Worm (Caenorhabditis elegans): Measurements from ENCODE around the gene F57B1.1.
A peak's percentile ranks its signal among the peaks of the same experiment; 100 is the strongest.

DNA sequence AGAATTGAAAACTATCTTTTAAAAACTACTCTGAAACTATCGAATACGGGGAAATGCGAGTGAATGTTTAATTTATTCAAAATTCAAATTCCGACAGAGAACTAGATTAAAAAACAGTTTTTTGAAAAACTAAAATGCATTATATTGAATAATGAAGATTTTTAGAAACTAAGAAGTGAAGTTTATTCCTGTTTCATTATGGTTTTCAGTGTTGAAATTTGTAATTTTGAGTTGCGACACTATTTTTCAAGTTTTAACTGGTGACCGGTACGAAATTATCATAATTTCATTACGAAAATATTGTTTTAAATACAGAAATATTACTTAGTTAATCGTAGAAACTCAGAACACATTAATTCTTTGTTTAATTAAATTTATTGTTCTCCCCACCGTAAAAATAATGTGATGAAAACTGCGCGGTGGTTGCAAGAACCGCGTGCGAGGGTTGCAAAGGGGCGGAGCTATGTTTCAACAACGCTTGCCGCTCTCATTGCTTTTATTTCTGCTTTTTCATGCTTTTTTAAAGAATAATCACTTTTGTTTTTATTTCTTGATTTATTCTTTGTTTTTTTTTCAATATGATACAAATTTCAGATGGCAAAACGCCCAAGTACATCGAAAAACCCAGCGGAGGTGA lies 19.2 kb downstream of the F57B1.1 start, which contains the start of gene him-17:
- no peak for TF ChIP-seq ama-1 (optimal IDR thresholded peaks at IDR 0.05)
- TF ChIP-seq ama-1 (GFP tag; optimal IDR thresholded peaks at IDR 0.05), result peak in 1 of 2 experiments; percentile 20
- no peak for TF ChIP-seq ceh-79 (tag; optimal IDR thresholded peaks at IDR 0.05)
- no peak for TF ChIP-seq unc-62 (GFP tag; optimal IDR thresholded peaks at IDR 0.05)
- TF ChIP-seq chd-7 (tag; optimal IDR thresholded peaks at IDR 0.05), result no peak
- TF ChIP-seq Y67H2A.10 (GFP tag; conservative IDR thresholded peaks at IDR 0.05), result no peak
- no peak for TF ChIP-seq lir-1 (GFP tag; conservative IDR thresholded peaks at IDR 0.05)
- no peak for TF ChIP-seq mxl-1 (tag; optimal IDR thresholded peaks at IDR 0.05)
- no peak for TF ChIP-seq hrde-1 (tag; optimal IDR thresholded peaks at IDR 0.05; ENCODE audit: borderline replicate concordance)
- no peak for TF ChIP-seq unc-130 (GFP tag; optimal IDR thresholded peaks at IDR 0.05)

Measured in whole organism, young adult.